Fruit fly (Drosophila melanogaster) whole organism, wandering third instar larva: Measurements from ENCODE around the gene RpL7.

Source experiments
- CrebA ChIP-seq: fragments of 200-800 bp; sonication (Bioruptor generic); optimal IDR thresholded peaks from 2 replicates; lab custom pipeline; 2016; ENCODE audit warnings: missing biosample characterization, mild to moderate bottlenecking, missing genetic modification characterization, borderline replicate concordance
- Mio ChIP-seq: sonication (Bioruptor generic); optimal IDR thresholded peaks from 2 replicates; lab custom pipeline; 2016; ENCODE audit warnings: missing biosample characterization, missing genetic modification characterization
- OdsH ChIP-seq: fragments of 200-800 bp; sonication (Bioruptor generic); optimal IDR thresholded peaks from 2 replicates; lab custom pipeline; 2016; ENCODE audit warnings: missing biosample characterization, mild to moderate bottlenecking, missing genetic modification characterization
- Sp1 ChIP-seq: fragments of 200-800 bp; sonication (Bioruptor generic); optimal IDR thresholded peaks from 3 replicates; lab custom pipeline; 2019; ENCODE audit warnings: missing biosample characterization, mild to moderate bottlenecking, missing genetic modification characterization, moderate library complexity
- h ChIP-seq: fragments of 200-800 bp; sonication (Bioruptor generic); optimal IDR thresholded peaks from 3 replicates; lab custom pipeline; 2016; ENCODE audit warnings: missing biosample characterization, mild to moderate bottlenecking, missing genetic modification characterization
- jim ChIP-seq: fragments of 175-275, 200-325 bp; sonication (Bioruptor generic); optimal IDR thresholded peaks from 2 replicates; lab custom pipeline; 2016; ENCODE audit warnings: missing biosample characterization, mild to moderate bottlenecking, missing genetic modification characterization
- lola ChIP-seq: fragments of >200 bp; optimal IDR thresholded peaks from 2 replicates; lab custom pipeline; 2017; ENCODE audit warnings: missing biosample characterization, missing genetic modification characterization
- pan ChIP-seq: fragments of >200 bp; optimal IDR thresholded peaks from 2 replicates; lab custom pipeline; 2017
- psq ChIP-seq: fragments of 200-800 bp; sonication (Bioruptor generic); optimal IDR thresholded peaks from 3 replicates; lab custom pipeline; 2017; ENCODE audit warnings: missing biosample characterization, mild to moderate bottlenecking, missing genetic modification characterization, moderate library complexity
- rgr ChIP-seq: fragments of 200-800 bp; sonication (Bioruptor generic); optimal IDR thresholded peaks from 3 replicates; lab custom pipeline; 2016; ENCODE audit warnings: missing biosample characterization, mild to moderate bottlenecking, missing genetic modification characterization
- sage ChIP-seq: fragments of 200-800 bp; sonication (Bioruptor generic); optimal IDR thresholded peaks from 2 replicates; lab custom pipeline; 2016; ENCODE audit warnings: missing biosample characterization, mild to moderate bottlenecking, missing genetic modification characterization

DNA sequence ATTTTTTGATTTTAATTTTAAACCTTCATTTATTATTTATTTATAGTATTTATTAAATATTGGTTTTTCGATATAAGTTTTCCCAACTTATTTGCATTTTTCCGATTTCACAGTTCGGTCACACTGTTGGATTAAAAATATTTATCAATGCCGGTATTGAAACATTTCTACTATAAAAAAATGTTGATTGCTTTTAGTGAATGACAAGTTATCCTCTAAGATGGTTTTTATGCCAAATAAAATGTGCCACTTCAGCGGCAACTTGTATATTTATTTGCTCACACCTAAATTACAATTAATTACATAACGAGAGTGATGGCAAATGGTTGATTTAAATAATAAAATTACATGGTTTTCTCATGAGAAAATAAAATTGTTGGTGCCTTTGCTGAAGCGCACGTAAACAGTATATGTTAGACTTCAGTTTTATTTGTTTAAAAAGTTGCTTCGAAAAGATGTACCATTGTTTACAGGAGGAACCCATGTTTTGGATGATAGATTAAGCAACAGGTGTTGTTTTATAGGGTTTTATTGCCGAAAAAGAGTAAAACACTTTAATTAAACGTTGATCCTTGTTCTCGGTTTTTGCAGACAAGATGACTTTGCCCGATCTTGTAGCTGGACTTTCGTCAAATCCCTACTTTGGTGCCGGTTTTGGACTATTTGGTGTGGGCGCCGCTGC is 21.9 kb downstream of the RpL7 start, which contains the start of gene Bcs1:
- TF ChIP-seq psq (GFP tag; lab: Kevin White, UChicago) (no peak), Sp1 (GFP tag; lab: Kevin White, UChicago) (no peak), pan (lab: Kevin White, UChicago) (no peak), lola (GFP tag; lab: Kevin White, UChicago) (no peak), CrebA (GFP tag; lab: Kevin White, UChicago) (no peak), sage (no peak), OdsH (no peak), h (GFP tag; lab: Kevin White, UChicago) (no peak), jim (GFP tag; lab: Kevin White, UChicago) (no peak), Mio (GFP tag; lab: Kevin White, UChicago) (no peak), rgr (GFP tag; lab: Kevin White, UChicago) (no peak)
